Worm (Caenorhabditis elegans): ENCODE results near the gene pam-1.

DNA sequence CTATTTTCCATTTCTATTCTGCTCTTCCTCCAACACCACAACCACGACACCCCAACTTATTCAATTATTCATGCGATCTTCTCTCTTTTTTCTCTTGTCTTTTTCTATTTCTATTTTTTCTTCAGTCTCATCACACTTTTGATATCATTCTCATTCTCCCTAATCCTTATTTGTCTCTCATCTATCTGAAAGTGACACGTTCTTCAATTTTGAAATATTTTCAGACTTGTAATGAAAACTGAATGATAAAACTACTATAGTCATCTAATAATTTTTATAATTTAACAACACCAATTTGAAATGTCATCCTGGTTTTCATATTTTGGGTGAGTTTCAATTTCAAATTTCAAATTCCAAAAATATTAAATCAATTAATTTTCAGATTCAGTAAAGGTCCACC is 38.0 kb upstream of the pam-1 start, which contains the start of gene cla-1:
- TF ChIP-seq alr-1 (tag; optimal IDR thresholded peaks at IDR 0.05) = no peak
- no peak for TF ChIP-seq ama-1 (optimal IDR thresholded peaks at IDR 0.05)
- TF ChIP-seq lin-13 (GFP tag; optimal IDR thresholded peaks at IDR 0.05) = no peak
- no peak for TF ChIP-seq blmp-1 (tag; optimal IDR thresholded peaks at IDR 0.05; ENCODE audit: insufficient read depth)
- no peak for TF ChIP-seq nhr-11 (tag; optimal IDR thresholded peaks at IDR 0.05)
- TF ChIP-seq ceh-16 (tag; optimal IDR thresholded peaks at IDR 0.05) = no peak
- no peak for TF ChIP-seq snpc-4 (tag; optimal IDR thresholded peaks at IDR 0.05)
- no peak for TF ChIP-seq sma-9 (GFP tag; optimal IDR thresholded peaks at IDR 0.05)
- no peak for TF ChIP-seq sma-9 (tag; optimal IDR thresholded peaks at IDR 0.05)
- no peak for TF ChIP-seq ztf-4 (tag; optimal IDR thresholded peaks at IDR 0.05)
- TF ChIP-seq unc-62 (GFP tag; optimal IDR thresholded peaks at IDR 0.05) = no peak
- TF ChIP-seq C34F6.9 (tag; optimal IDR thresholded peaks at IDR 0.05) = no peak
- TF ChIP-seq lin-11 (tag; optimal IDR thresholded peaks at IDR 0.05) = no peak
- no peak for TF ChIP-seq ZK546.5 (tag; optimal IDR thresholded peaks at IDR 0.05)
- TF ChIP-seq elt-3 (tag; optimal IDR thresholded peaks at IDR 0.05) = no peak

Data from whole organism, L2 larva.